Fruit fly (Drosophila melanogaster) S2 (cell line): ENCODE measurements around the gene nrv2.

Source experiments
- CG8478 ChIP-seq: fragments of >200 bp; optimal IDR thresholded peaks from 2 replicates; lab custom pipeline; 2018
- CTCF ChIP-seq, 2 experiments: fragments of >200 bp; optimal IDR thresholded peaks; 2 replicates each; lab custom pipeline; 2018

DNA sequence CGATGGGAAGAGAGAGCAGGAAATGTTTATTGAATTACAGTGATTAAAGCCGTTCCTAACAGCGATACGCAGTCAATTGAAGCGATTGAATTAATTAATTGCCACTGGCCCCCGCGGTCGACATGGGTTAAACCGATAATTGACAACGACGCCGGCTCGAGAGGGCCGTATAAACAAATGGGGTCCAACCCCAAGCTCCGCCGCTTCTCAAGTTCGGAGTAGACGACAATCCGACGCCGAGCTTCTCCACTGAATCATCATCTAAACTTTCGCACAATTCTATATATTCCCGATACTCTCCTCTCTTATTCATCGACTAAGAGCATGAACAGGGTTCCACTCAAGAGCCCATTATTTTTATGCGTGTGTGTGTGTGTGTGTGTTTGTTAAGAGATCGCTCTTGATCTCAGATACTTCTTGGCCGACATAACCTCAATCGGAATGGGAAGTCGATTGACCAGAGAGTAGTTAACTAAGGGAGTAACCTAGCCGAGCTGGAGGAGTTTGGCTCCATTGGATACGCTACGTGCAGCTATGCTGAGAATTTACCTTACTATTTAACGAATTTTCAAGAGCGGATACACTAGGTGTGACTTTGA is 6.7 kb downstream of the nrv2 start:
- TF ChIP-seq CTCF (optimal IDR thresholded peaks at IDR 0.05; lab: Kevin White, UChicago) (no peak), CG8478 (lab: Kevin White, UChicago) (no peak)
